Fruit fly (Drosophila melanogaster) whole organism, embryonic: ENCODE data around the gene Cyp6a18.
A peak's percentile ranks its signal among the peaks of the same experiment; 100 is the strongest.

Source experiments
- Awh ChIP-seq: fragments of 200-800 bp; sonication (Bioruptor generic); IDR thresholded peaks from 2 replicates; pipeline ENCODE4, ENCODE4 v1.3.6; 2022; ENCODE audit warnings: missing biosample characterization, missing genetic modification characterization
- Bgb ChIP-seq: fragments of 200-800 bp; sonication (Bioruptor generic); IDR thresholded peaks from 2 replicates; pipeline ENCODE4 v1.3.6; 2022; ENCODE audit warnings: missing biosample characterization, missing genetic modification characterization; ENCODE audit not compliant: partially characterized antibody
- CG10209 ChIP-seq: fragments of 200-800 bp; sonication (Bioruptor generic); optimal IDR thresholded peaks from 3 replicates; lab custom pipeline; 2017; ENCODE audit warnings: missing biosample characterization, mild to moderate bottlenecking, missing genetic modification characterization, missing genetic modification reagents
- CG11085 ChIP-seq: fragments of 200-800 bp; sonication (Bioruptor generic); IDR thresholded peaks from 2 replicates; pipeline ENCODE4 v1.3.6; 2022; ENCODE audit warnings: missing biosample characterization, missing genetic modification characterization
- CG11093 ChIP-seq: fragments of 200-800 bp; sonication (Bioruptor generic); IDR thresholded peaks from 3 replicates; pipeline ENCODE4 v1.3.6; 2022; ENCODE audit warnings: missing biosample characterization, missing genetic modification characterization
- CG11247 ChIP-seq: fragments of 200-800 bp; sonication (Bioruptor generic); IDR thresholded peaks from 2 replicates; pipeline ENCODE4 v1.3.6; 2022; ENCODE audit warnings: missing biosample characterization, missing genetic modification characterization
- CG11560 ChIP-seq: fragments of 200-800 bp; sonication (Bioruptor generic); IDR thresholded peaks from 3 replicates; pipeline ENCODE4 v1.3.6; 2022; ENCODE audit warnings: missing biosample characterization, missing genetic modification characterization
- CG11695 ChIP-seq: fragments of 200-800 bp; sonication (Bioruptor generic); IDR thresholded peaks from 3 replicates; pipeline ENCODE4 v1.3.6; 2022; ENCODE audit warnings: missing biosample characterization, missing genetic modification characterization
- CG12071 ChIP-seq: fragments of 200-800 bp; sonication (Bioruptor generic); optimal IDR thresholded peaks from 3 replicates; lab custom pipeline; 2018; ENCODE audit warnings: missing biosample characterization, mild to moderate bottlenecking, missing genetic modification characterization
- CG1233 ChIP-seq: fragments of 200-800 bp; sonication (Bioruptor generic); optimal IDR thresholded peaks from 4 replicates; lab custom pipeline; 2018; ENCODE audit warnings: missing biosample characterization, mild to moderate bottlenecking, missing genetic modification characterization
- CG12744 ChIP-seq: fragments of 200-800 bp; sonication (Bioruptor generic); optimal IDR thresholded peaks from 2 replicates; lab custom pipeline; 2016; ENCODE audit warnings: missing biosample characterization, missing genetic modification characterization
- CG1647 ChIP-seq: fragments of 200-800 bp; sonication (Bioruptor generic); optimal IDR thresholded peaks from 3 replicates; lab custom pipeline; 2016; ENCODE audit warnings: missing biosample characterization, missing genetic modification characterization
- CG17328 ChIP-seq: fragments of 200-800 bp; sonication (Bioruptor generic); IDR thresholded peaks from 2 replicates; pipeline ENCODE4 v1.3.6; 2022; ENCODE audit warnings: missing biosample characterization, missing genetic modification characterization
- CG17612 ChIP-seq: fragments of 200-800 bp; sonication (Bioruptor generic); IDR thresholded peaks from 2 replicates; pipeline ENCODE4 v1.3.6; 2022; ENCODE audit warnings: missing biosample characterization, missing genetic modification characterization
- CG1832 ChIP-seq: fragments of 200-800 bp; sonication (Bioruptor generic); optimal IDR thresholded peaks from 2 replicates; lab custom pipeline; 2017; ENCODE audit warnings: missing biosample characterization, mild to moderate bottlenecking, missing genetic modification characterization, inconsistent platforms
- CG18599 ChIP-seq: fragments of 200-800 bp; sonication (Bioruptor generic); optimal IDR thresholded peaks from 3 replicates; lab custom pipeline; 2017; ENCODE audit warnings: missing biosample characterization, missing genetic modification characterization, mild to moderate bottlenecking, moderate library complexity, missing genetic modification reagents
- CG2129 ChIP-seq: fragments of 200-800 bp; sonication (Bioruptor generic); IDR thresholded peaks from 2 replicates; pipeline ENCODE4 v1.3.6; 2022; ENCODE audit warnings: missing biosample characterization, missing genetic modification characterization; ENCODE audit not compliant: partially characterized antibody
- CG3163 ChIP-seq: fragments of 200-800 bp; sonication (Bioruptor generic); optimal IDR thresholded peaks from 3 replicates; lab custom pipeline; 2016; ENCODE audit warnings: missing biosample characterization, missing genetic modification characterization
- CG5245 ChIP-seq: fragments of 200-800 bp; sonication (Bioruptor generic); optimal IDR thresholded peaks from 3 replicates; lab custom pipeline; 2016; ENCODE audit warnings: missing biosample characterization, missing genetic modification characterization
- CTCF ChIP-seq: fragments of 200-800 bp; sonication (Bioruptor generic); optimal IDR thresholded peaks from 2 replicates; lab custom pipeline; 2017; ENCODE audit warnings: missing biosample characterization, mild to moderate bottlenecking, missing genetic modification characterization, moderate library complexity
- D19B ChIP-seq: fragments of 200-800 bp; sonication (Bioruptor generic); optimal IDR thresholded peaks from 2 replicates; lab custom pipeline; 2017; ENCODE audit warnings: missing biosample characterization, mild to moderate bottlenecking, missing genetic modification characterization
- ERR ChIP-seq: fragments of 200-800 bp; sonication (Bioruptor generic); optimal IDR thresholded peaks from 2 replicates; lab custom pipeline; 2016; ENCODE audit warnings: missing biosample characterization, missing genetic modification characterization
- Gsc ChIP-seq: fragments of 200-800 bp; sonication (Bioruptor generic); IDR thresholded peaks from 2 replicates; pipeline ENCODE4 v1.3.6; 2022; ENCODE audit warnings: missing biosample characterization, missing genetic modification characterization
- H15 ChIP-seq: fragments of 200-800 bp; sonication (Bioruptor generic); IDR thresholded peaks from 3 replicates; pipeline ENCODE4 v1.3.6; 2022; ENCODE audit warnings: missing biosample characterization, missing genetic modification characterization
- Hey ChIP-seq: fragments of 200-800 bp; sonication (Bioruptor generic); optimal IDR thresholded peaks from 3 replicates; lab custom pipeline; 2018; ENCODE audit warnings: missing biosample characterization, mild to moderate bottlenecking, missing genetic modification characterization
- Neu2 ChIP-seq: fragments of 200-800 bp; sonication (Bioruptor generic); optimal IDR thresholded peaks from 3 replicates; lab custom pipeline; 2016; ENCODE audit warnings: missing biosample characterization, missing genetic modification characterization, borderline replicate concordance
- Nf-YA ChIP-seq: fragments of 200-800 bp; sonication (Bioruptor generic); IDR thresholded peaks from 2 replicates; pipeline ENCODE4 v1.3.6; 2022; ENCODE audit warnings: missing biosample characterization, missing genetic modification characterization
- Oli ChIP-seq: fragments of 200-800 bp; sonication (Bioruptor generic); optimal IDR thresholded peaks from 2 replicates; lab custom pipeline; 2018; ENCODE audit warnings: missing biosample characterization, mild to moderate bottlenecking, missing genetic modification characterization, moderate library complexity
- Sry-β ChIP-seq: fragments of 200-800 bp; sonication (Bioruptor generic); optimal IDR thresholded peaks from 2 replicates; lab custom pipeline; 2018; ENCODE audit warnings: missing biosample characterization, mild to moderate bottlenecking, missing genetic modification characterization, moderate library complexity
- Stat92E ChIP-seq, 3 experiments: fragments of >200 bp in 2 of 3; fragments of 200-800 bp in 1 of 3; sonication (Bioruptor generic) in 1 of 3; optimal IDR thresholded peaks; 2 replicates each; lab custom pipeline; 2017 to 2019; ENCODE audit warnings: missing biosample characterization in 3 of 3, missing genetic modification characterization in 3 of 3, mild to moderate bottlenecking in 1 of 3, moderate library complexity in 1 of 3
- TFAM ChIP-seq: fragments of 200-800 bp; sonication (Bioruptor generic); optimal IDR thresholded peaks from 2 replicates; lab custom pipeline; 2017; ENCODE audit warnings: missing biosample characterization, missing genetic modification characterization, inconsistent platforms
- bigmax ChIP-seq: fragments of 200-800 bp; sonication (Bioruptor generic); optimal IDR thresholded peaks from 2 replicates; lab custom pipeline; 2018; ENCODE audit warnings: missing biosample characterization, mild to moderate bottlenecking, missing genetic modification characterization
- br ChIP-seq: fragments of >200 bp; optimal IDR thresholded peaks from 2 replicates; lab custom pipeline; 2017
- cg ChIP-seq: fragments of 200-800 bp; sonication (Bioruptor generic); optimal IDR thresholded peaks from 3 replicates; lab custom pipeline; 2019; ENCODE audit warnings: missing biosample characterization, mild to moderate bottlenecking, missing genetic modification characterization, moderate library complexity
- croc ChIP-seq: fragments of 200-800 bp; sonication (Bioruptor generic); conservative IDR thresholded peaks from 3 replicates; pipeline ENCODE4 v1.3.6; 2022; ENCODE audit warnings: missing biosample characterization, missing genetic modification characterization
- disco-r ChIP-seq: fragments of 200-800 bp; sonication (Bioruptor generic); optimal IDR thresholded peaks from 2 replicates; lab custom pipeline; 2016; ENCODE audit warnings: missing biosample characterization, missing genetic modification characterization
- dmrt99B ChIP-seq: fragments of 200-800 bp; sonication (Bioruptor generic); optimal IDR thresholded peaks from 2 replicates; lab custom pipeline; 2018; ENCODE audit warnings: missing biosample characterization, mild to moderate bottlenecking, missing genetic modification characterization, moderate library complexity
- fd64A ChIP-seq: fragments of 200-800 bp; sonication (Bioruptor generic); optimal IDR thresholded peaks from 3 replicates; lab custom pipeline; 2018; ENCODE audit warnings: missing biosample characterization, mild to moderate bottlenecking, missing genetic modification characterization
- hb ChIP-seq: fragments of 200-800 bp; sonication (Bioruptor generic); IDR thresholded peaks from 3 replicates; pipeline ENCODE4 v1.3.6; 2022; ENCODE audit warnings: missing biosample characterization, missing genetic modification characterization; ENCODE audit not compliant: partially characterized antibody
- hkb ChIP-seq, 2 experiments: fragments of 200-800 bp in 1 of 2; fragments of >200 bp in 1 of 2; sonication (Bioruptor generic) in 1 of 2; IDR thresholded peaks in 1 of 2; optimal IDR thresholded peaks in 1 of 2; 2 replicates each; pipeline versions ENCODE4 v1.3.6 to Lab custom; 2017 to 2022; ENCODE audit warnings: missing biosample characterization in 1 of 2, missing genetic modification characterization in 1 of 2
- inv ChIP-seq: fragments of 200-800 bp; sonication (Bioruptor generic); IDR thresholded peaks from 2 replicates; pipeline ENCODE4 v1.3.6; 2022; ENCODE audit warnings: missing biosample characterization, missing genetic modification characterization; ENCODE audit not compliant: partially characterized antibody
- knrl ChIP-seq: fragments of 200-800 bp; sonication (Bioruptor generic); IDR thresholded peaks from 3 replicates; pipeline ENCODE4 v1.3.6; 2022; ENCODE audit warnings: missing biosample characterization, missing genetic modification characterization; ENCODE audit not compliant: partially characterized antibody
- mam ChIP-seq: fragments of 200-800 bp; sonication (Bioruptor generic); optimal IDR thresholded peaks from 3 replicates; lab custom pipeline; 2016; ENCODE audit warnings: missing biosample characterization, missing genetic modification characterization
- nerfin-1 ChIP-seq: fragments of 200-800 bp; sonication (Bioruptor generic); optimal IDR thresholded peaks from 3 replicates; lab custom pipeline; 2019; ENCODE audit warnings: missing biosample characterization, mild to moderate bottlenecking, missing genetic modification characterization, moderate library complexity
- pho ChIP-seq: fragments of 200-800 bp; sonication (Bioruptor generic); optimal IDR thresholded peaks from 2 replicates; lab custom pipeline; 2016; ENCODE audit warnings: missing biosample characterization, missing genetic modification characterization
- phol ChIP-seq: fragments of 200-800 bp; sonication (Bioruptor generic); optimal IDR thresholded peaks from 3 replicates; lab custom pipeline; 2018; ENCODE audit warnings: missing biosample characterization, mild to moderate bottlenecking, missing genetic modification characterization, moderate library complexity
- row ChIP-seq: fragments of 200-800 bp; sonication (Bioruptor generic); IDR thresholded peaks from 3 replicates; pipeline ENCODE4 v1.3.6; 2022; ENCODE audit warnings: missing biosample characterization, missing genetic modification characterization
- sima ChIP-seq: fragments of 200-800 bp; sonication (Bioruptor generic); optimal IDR thresholded peaks from 2 replicates; lab custom pipeline; 2016; ENCODE audit warnings: missing biosample characterization, missing genetic modification characterization
- toy ChIP-seq: fragments of 200-800 bp; sonication (Bioruptor generic); IDR thresholded peaks from 2 replicates; pipeline ENCODE4 v1.3.6; 2022; ENCODE audit warnings: missing biosample characterization, missing genetic modification characterization
- ttk ChIP-seq: fragments of 200-800 bp; sonication (Bioruptor generic); IDR thresholded peaks from 2 replicates; pipeline ENCODE4 v2.1.2; 2022; ENCODE audit warnings: missing biosample characterization, missing genetic modification characterization
- zen2 ChIP-seq: fragments of 200-800 bp; sonication (Bioruptor generic); IDR thresholded peaks from 3 replicates; pipeline ENCODE4 v1.3.6; 2022; ENCODE audit warnings: missing biosample characterization, missing genetic modification characterization; ENCODE audit not compliant: partially characterized antibody

The Cyp6a18 gene

DNA sequence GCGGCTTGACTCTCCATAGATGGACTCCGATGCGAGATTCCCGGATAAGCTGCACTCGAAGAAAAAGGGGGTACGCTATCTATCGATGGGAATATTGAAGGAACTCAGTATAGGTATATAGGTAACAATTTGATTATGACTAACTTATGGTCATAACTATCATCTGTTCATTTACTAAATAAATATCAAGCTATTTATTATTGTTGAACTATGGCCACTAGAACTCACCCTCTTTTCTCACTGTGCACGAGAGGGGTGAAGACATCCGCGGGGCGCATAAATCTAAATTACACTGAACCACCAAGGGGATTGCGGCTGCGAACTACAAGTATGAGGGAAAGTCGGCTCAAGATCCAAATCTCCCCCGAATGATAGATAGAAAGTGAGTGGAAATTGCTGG is 37.8 kb upstream of the Cyp6a18 start, which contains the start of gene CG44290 (continued):
- no peak for TF ChIP-seq hkb (optimal IDR thresholded peaks at IDR 0.05; lab: Kevin White, UChicago)
- TF ChIP-seq hkb (GFP tag; IDR thresholded peaks at IDR 0.05; lab: Robert Waterston, UW), result 0 out of 2 replicates have a peak, but pooled peaks have one; percentile 36
- TF ChIP-seq br, result no peak
- TF ChIP-seq CG3163, result no peak
- no peak for TF ChIP-seq Hey
- no peak for TF ChIP-seq cg (GFP tag; lab: Kevin White, UChicago)
- no peak for TF ChIP-seq zen2 (GFP tag; lab: Robert Waterston, UW)
- TF ChIP-seq Oli (tag; lab: Kevin White, UChicago), result peak; percentile 16
- TF ChIP-seq CG5245 (GFP tag; lab: Kevin White, UChicago), result no peak
- no peak for TF ChIP-seq Neu2 (GFP tag; lab: Kevin White, UChicago)
- no peak for TF ChIP-seq ttk (GFP tag; lab: Robert Waterston, UW)
- no peak for TF ChIP-seq ERR (GFP tag; lab: Kevin White, UChicago)
- TF ChIP-seq CG18599, result peak; percentile 52
- TF ChIP-seq CG17328 (GFP tag; lab: Robert Waterston, UW), result peak; percentile 32; the same call in 1 of the 2 replicates
- no peak for TF ChIP-seq Nf-YA (GFP tag; lab: Robert Waterston, UW)
- no peak for TF ChIP-seq knrl (GFP tag; lab: Robert Waterston, UW)
- TF ChIP-seq CG11695, result no peak
- TF ChIP-seq croc (GFP tag; lab: Robert Waterston, UW), result peak; percentile 68
- no peak for TF ChIP-seq fd64A (GFP tag; lab: Kevin White, UChicago)
- peak; percentile 46 for TF ChIP-seq dmrt99B (tag; lab: Kevin White, UChicago)
- TF ChIP-seq CG1832 (GFP tag; lab: Kevin White, UChicago), result no peak
- peak in 1 of 3 experiments; percentile 28 for TF ChIP-seq Stat92E (GFP tag; optimal IDR thresholded peaks at IDR 0.05; lab: Kevin White, UChicago)
- no peak for TF ChIP-seq CG12071 (GFP tag; lab: Kevin White, UChicago)
- TF ChIP-seq row (GFP tag; lab: Robert Waterston, UW), result peak; percentile 68
- TF ChIP-seq toy, result no peak
- TF ChIP-seq CG11247 (GFP tag; lab: Robert Waterston, UW), result no peak
- 0 out of 3 replicates have a peak, but pooled peaks have one; percentile 55 for TF ChIP-seq CG11093
- TF ChIP-seq mam (GFP tag; lab: Kevin White, UChicago), result no peak
- TF ChIP-seq phol, result peak; percentile 69
- no peak for TF ChIP-seq disco-r
- no peak for TF ChIP-seq inv (GFP tag; lab: Robert Waterston, UW)
- no peak for TF ChIP-seq sima (GFP tag; lab: Kevin White, UChicago)
- TF ChIP-seq D19B (GFP tag; lab: Kevin White, UChicago), result no peak
- TF ChIP-seq Bgb (GFP tag; lab: Robert Waterston, UW), result no peak
- TF ChIP-seq CG11560, result no peak
- no peak for TF ChIP-seq hb (GFP tag; lab: Robert Waterston, UW)
- TF ChIP-seq Sry-β, result no peak
- TF ChIP-seq CG12744 (GFP tag; lab: Kevin White, UChicago), result no peak
- no peak for TF ChIP-seq CG11085 (GFP tag; lab: Robert Waterston, UW)
- TF ChIP-seq CG2129 (GFP tag; lab: Robert Waterston, UW), result no peak
- TF ChIP-seq CG10209, result peak; percentile 33
- no peak for TF ChIP-seq pho (GFP tag; lab: Kevin White, UChicago)
- TF ChIP-seq bigmax, result no peak
- no peak for TF ChIP-seq CG17612 (GFP tag; lab: Robert Waterston, UW)
- no peak for TF ChIP-seq CG1647 (GFP tag; lab: Kevin White, UChicago)
- no peak for TF ChIP-seq TFAM
- no peak for TF ChIP-seq Awh (GFP tag; lab: Robert Waterston, UW)
- no peak for TF ChIP-seq CTCF
- TF ChIP-seq nerfin-1 (tag; lab: Kevin White, UChicago), result peak; percentile 59
- no peak for TF ChIP-seq Gsc (GFP tag; lab: Robert Waterston, UW)
- TF ChIP-seq H15 (GFP tag; lab: Robert Waterston, UW), result no peak
- no peak for TF ChIP-seq CG1233 (GFP tag; lab: Kevin White, UChicago)
